Worm (Caenorhabditis elegans): ENCODE data around the gene bkip-1.

The bkip-1 gene

DNA sequence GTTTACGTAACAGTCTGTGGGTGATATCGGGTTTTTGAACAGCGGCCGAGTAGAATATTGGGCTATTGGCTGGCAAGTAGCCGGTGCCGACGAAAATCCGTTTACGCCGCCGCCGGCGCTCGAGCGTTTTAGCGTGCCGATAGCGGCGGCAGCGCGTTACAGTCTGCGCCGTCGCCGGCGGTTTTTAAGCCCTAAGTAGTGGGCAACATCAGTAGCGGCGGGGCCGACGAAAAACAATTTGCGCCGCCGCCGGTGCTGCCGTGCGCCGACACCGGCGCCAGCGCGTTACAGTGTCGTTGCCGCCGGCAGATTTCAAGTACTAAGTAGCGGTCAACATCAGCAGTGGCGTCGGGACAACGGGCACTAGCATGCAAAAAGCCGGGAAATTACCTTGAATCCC is 5.2 kb upstream of the bkip-1 start:
- no peak for TF ChIP-seq unc-62 (GFP tag; optimal IDR thresholded peaks at IDR 0.05)

DNA sequence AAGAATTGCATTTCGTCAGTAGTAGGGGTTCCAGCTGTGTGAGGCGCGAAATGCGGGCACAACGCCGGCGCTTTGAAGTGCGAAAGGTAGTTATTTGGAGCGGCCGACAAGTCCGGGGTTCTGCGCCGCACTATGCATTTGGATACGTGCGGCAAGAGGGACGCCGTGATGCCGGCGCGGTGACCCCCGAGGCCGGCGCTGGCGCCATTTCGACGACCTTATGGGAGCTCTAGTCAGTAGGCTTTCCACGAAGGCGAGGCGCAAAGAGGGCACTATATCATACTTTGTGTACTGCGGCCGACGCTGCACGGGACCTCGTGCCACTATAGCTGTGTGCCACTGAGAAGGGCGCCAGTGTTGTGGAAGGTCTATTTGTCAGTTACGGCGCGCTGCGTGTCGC is 4.2 kb upstream of the bkip-1 start:
- TF ChIP-seq unc-62 (GFP tag; optimal IDR thresholded peaks at IDR 0.05), result no peak

DNA sequence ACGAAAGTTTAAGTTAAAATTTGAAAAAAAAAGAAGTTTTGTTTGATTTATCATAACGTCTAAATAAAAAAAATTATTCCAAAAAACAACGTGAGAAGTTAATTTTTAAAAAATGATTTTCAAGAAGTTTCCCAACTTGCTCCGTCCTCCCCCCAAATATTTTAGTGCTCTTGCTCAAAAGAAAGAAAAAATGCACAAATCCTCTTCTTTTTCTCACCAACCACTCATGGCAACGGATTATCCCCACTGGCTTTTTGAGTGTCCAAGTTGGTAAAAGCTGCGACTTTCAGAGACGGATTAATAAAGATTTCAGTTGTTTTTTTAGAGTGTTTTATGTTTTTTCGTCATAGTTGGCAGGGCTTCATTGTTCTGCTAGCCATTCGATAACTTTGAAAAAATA is 3.5 kb upstream of the bkip-1 start, which contains the start of gene Y39G8C.2:
TSS of gene Y39G8C.2 (minus strand) at position 101 of the 400 bp plus-strand sequence.
- no peak for TF ChIP-seq unc-62 (GFP tag; optimal IDR thresholded peaks at IDR 0.05)

DNA sequence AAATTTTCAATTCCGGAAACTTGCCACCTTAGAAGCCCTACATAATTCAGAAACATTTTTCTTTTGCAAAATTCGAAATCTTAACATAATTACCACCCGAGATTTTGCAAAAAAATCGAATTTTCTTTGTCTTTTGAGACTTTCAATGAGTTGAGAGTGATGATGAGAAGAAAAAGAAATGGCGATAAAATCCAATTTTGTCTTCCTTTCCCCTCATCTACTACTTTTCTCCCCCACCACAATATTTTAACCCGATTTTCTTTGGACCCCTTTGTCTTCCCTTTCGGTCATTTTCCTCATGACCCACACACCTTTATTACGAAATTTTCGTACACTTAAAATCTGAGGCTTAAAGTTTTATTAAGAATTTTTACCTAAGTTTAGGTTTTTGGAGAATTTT is 2.7 kb upstream of the bkip-1 start:
- TF ChIP-seq unc-62 (GFP tag; optimal IDR thresholded peaks at IDR 0.05), result no peak

DNA sequence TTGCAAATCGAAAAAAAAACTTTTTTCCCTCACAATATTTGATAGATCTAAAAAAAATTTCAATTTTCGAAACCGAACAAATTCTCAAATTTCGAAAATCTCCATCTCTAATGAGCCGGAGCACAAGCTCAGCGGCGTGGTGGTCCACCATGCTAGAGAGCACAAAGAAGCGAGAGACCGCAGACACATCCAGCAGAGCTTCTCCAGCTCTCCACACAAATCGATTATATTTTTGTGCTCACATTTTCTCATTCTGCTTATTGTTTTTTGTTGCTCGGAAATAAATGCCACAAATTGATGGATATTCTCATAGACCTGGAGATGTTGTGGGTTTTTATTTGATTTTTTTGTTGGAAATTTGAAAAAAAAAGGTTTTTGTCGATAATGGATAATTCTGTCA is 1.0 kb downstream of the bkip-1 start:
- no peak for TF ChIP-seq unc-62 (GFP tag; optimal IDR thresholded peaks at IDR 0.05)

DNA sequence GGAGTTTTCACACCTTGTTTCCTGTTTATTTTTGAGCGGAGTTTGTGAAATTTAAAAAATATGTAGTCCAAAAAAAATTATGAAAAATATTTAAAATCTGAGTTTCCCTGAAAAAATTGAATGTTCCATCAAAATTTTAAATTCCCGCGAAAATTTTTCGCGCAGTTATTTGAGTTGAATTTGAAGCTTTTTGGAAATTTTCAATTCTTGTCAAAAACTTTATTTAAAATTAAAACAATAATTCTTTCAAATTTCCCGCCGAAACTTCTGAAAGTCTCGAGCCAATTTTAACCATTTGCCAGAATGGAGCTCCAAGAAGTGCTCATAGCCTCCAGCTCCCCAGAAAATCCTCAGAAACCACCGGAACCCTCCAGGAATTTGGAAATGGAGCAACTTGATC is 3.4 kb downstream of the bkip-1 start, which contains the start of gene gur-4:
TSS of gene gur-4 (plus strand) at position 301 of the 400 bp plus-strand sequence.
- no peak for TF ChIP-seq unc-62 (GFP tag; optimal IDR thresholded peaks at IDR 0.05)

DNA sequence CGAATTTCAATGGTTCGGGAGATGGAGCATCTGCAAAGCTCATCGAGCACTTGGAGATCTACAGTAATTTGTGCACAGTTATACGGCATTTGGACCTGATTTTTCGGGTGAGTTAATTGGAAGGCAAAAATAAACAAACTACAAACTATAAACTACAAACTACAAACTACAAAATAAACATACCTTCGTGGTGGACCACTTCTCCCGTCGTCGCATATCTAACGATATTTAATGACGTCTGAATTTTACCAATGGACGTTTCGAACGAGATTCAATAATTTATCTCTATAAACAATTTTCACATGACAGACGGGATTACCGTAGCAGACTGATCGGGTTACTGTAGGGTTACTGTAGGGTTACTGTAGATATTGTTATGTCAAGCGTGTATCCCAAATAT is 5.1 kb downstream of the bkip-1 start:
- TF ChIP-seq unc-62 (GFP tag; optimal IDR thresholded peaks at IDR 0.05), result no peak

DNA sequence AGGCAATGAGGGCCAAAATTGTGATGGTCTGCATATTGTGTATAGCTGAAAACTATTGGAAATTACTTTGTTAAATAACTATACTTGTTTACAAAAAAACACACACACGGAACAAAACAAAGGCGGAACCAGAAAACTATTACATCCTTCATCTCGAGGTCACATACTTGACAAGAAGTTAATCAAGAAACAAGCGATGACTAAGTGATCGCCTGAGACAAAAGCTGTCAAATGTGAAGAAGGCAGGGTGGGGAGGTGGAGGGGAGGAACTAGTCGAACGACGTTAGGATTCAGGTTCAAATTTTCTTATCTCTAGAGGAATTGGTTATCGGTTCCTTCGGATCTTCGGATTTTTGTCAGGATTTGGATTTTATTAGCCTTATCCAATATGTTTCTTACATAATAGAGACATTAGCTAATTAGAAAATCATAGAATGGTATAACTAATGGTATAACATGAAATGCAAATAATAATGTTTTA is 8.2 kb downstream of the bkip-1 start, which contains the start of gene cpg-7:
TSS of gene cpg-7 (minus strand) at position 51 of the 481 bp plus-strand sequence.
- TF ChIP-seq unc-62 (GFP tag; optimal IDR thresholded peaks at IDR 0.05), result no peak

DNA sequence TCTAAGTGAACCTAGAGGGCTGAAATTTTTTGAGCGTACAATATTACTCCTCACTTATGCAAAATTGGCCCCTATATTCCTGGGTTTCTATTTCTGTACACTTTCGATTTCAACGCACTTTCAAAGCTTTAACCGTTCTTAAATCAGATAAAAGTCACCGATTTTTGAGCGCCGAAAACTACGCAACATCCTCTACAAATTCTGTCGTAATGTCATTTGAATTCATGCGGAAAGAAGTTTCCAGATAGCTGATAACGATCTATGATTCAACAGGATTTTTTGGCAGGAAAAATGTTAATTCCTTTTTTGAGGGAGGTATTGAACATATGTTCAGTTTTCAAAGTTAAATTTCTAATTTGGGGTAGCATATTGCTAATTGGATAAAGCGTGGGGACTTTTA is 11.8 kb downstream of the bkip-1 start:
- TF ChIP-seq unc-62 (GFP tag; optimal IDR thresholded peaks at IDR 0.05), result no peak

DNA sequence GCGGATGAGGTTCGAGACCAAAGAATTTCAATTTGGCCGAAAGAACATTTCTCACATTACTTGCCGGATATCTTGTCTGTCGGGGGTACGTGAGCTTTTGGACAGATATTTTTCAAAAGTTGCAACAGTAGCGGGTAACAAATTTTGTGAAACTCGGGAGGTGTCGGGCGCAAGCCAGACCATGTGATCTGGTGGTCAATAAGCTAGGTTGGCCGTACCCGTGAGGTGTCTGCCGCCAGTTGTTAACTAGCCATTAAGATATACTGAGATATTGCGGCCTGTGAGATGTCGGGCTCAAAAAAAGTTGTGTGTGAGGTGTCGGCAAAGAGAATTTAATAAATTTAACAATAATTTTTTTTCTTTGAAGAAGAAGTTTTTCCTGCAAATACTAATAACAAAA is 17.3 kb downstream of the bkip-1 start:
- no peak for TF ChIP-seq unc-62 (GFP tag; optimal IDR thresholded peaks at IDR 0.05)

DNA sequence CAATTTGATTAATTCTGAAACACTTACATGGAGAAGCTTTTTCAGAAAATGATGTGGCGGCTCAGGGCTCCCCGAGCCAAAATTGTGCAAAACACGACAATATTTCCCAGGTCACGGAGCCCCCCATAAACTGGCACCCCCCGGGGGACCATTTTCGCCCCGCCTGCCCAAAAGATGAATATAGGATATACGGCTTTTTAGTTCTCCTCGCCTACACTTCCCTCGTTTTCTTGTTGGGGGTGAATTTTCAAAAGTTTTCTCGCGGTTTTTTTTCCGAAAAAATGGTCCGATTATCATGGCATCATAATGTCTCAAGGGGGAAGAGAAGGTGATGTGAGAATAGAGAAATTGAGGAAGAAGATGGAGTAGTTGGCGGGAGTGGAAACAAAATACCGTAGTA is 21.0 kb downstream of the bkip-1 start, which contains the start of gene K09E4.4:
TSS of gene K09E4.4 (minus strand) at position 101 of the 400 bp plus-strand sequence.
- TF ChIP-seq unc-62 (GFP tag; optimal IDR thresholded peaks at IDR 0.05), result no peak

DNA sequence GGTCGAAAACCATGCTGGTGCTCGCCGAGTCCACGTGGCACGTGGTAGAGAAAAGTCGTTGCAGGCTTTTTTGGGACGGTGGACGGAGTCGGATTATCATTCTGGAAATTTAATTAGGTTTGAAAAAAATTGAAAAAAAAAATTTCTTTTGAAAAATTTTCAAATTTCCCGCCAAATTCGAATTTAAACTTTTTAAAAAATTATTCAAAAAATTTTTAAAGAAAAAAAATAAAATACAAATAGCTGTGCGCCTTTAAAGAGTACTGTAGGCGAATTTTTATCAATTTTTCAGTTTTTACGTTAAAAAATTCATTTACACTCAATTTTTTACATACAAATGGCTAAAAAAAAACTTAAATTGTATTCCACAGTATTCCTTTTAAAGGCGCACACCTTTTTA is 25.8 kb downstream of the bkip-1 start, which contains the start of gene K09E4.3:
TSS of gene K09E4.3 (minus strand) at position 101 of the 400 bp plus-strand sequence.
- TF ChIP-seq unc-62 (GFP tag; optimal IDR thresholded peaks at IDR 0.05), result no peak

DNA sequence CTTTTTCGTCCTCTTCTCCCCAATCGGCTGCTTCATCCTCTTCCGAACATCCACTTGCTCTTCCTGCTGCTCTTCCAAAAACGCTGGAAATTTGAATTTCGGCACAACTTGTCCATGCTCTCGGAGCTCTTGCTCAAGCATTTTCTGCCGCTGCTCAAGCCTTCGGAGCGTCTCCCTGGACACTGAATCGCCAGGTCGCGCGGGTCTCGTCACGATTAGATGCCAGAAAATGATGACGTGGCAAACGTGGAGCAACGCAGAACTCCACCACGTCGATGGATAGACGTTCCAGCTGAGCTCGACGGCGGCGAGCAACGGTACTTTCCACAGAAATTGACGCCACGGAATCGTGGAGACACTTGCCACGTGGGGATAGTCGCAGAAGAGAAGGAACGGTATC is 28.1 kb downstream of the bkip-1 start:
- no peak for TF ChIP-seq unc-62 (GFP tag; optimal IDR thresholded peaks at IDR 0.05)

DNA sequence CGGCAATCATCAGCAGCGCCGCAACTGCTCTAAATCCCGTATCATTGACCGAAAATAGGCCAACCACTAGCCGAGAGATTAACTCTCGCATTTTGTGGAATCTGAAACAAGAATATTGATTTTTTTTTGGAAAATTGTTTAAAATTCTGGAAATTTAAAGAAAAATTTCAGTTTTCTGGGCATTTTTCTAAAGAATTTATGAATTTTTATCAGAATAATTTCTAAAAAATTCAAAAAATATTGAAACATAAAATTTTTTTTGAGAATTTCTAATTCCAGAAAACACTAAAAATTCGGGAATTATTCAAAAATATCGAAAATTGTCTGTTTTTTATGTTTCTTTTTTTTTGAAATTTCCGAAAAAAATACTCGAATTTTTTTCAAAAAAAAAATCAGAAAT is 31.7 kb downstream of the bkip-1 start, which contains the start of gene algn-3:
TSS of gene algn-3 (minus strand) at position 101 of the 400 bp plus-strand sequence.
- no peak for TF ChIP-seq unc-62 (GFP tag; optimal IDR thresholded peaks at IDR 0.05)

DNA sequence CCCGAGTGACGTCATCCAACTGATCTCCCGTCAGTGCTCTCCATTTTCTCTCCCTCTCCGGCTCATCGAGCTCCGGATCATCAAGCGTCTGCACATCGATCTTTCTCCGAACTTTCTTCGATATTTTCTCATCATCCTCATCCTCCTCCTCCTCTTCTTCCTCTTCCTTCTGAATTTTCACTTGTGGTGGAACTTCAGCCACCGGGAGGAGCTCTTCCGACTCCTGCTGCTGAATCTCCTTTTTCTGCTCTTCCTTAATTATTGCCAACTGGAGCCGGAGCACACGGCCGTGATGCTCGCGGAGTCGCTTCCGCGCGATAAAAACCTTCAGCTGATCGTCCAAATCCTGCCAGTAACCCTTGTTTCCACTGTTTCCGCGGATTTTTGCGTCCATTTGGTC is 35.2 kb downstream of the bkip-1 start:
- no peak for TF ChIP-seq unc-62 (GFP tag; optimal IDR thresholded peaks at IDR 0.05)

DNA sequence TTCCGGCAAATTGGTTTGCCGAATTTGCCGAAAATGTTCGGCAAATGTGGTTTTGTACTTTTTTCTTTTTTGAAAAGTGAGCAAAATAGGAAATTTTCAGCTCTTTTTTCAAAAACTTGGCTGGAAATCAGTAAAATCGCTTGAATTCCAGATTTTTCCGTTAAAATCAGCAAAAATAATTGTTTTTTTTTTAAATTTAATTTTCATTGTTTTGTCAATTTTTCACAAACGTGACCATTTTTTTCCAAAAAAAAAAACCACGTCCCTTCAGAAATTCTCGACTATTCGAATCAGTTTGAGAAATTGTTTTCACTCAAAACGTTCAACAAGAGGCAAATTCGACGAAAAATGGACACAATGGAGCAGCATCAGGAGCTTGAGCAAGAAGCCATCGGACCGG is 36.5 kb downstream of the bkip-1 start, which contains the start of gene K09E4.1:
TSS of gene K09E4.1 (plus strand) at position 301 of the 400 bp plus-strand sequence.
- TF ChIP-seq unc-62 (GFP tag; optimal IDR thresholded peaks at IDR 0.05), result no peak

DNA sequence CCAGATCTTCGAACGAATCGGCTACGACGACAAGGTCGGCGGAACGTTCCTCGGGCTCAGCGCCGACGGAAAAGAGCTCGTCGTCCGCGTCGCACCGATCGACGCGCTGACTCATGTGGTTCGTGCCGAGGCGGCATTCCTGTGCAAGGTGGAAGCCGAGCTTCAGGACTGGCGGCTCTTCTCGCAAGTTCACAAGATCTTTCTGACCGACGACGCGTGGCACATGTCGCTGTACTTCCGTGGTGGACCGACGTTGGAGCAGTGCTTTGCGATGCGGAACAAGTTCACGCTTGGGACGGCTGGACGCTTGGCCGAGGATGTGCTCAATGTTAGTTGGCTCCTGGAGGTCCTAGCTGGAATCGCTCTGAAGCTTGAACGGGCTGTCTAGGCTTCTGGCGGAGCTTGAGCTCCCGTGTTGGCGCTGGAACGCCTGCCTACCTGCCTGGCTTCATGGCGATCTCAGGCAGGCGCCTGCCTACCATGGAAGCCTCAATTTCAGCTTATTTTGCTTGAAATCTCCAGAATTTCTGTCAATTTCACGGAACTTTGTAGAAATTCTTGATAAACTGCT is 37.9 kb downstream of the bkip-1 start:
- no peak for TF ChIP-seq unc-62 (GFP tag; optimal IDR thresholded peaks at IDR 0.05)
